Worm (Caenorhabditis elegans): ENCODE results near the gene F29A7.6.
A peak's percentile ranks its signal among the peaks of the same experiment; 100 is the strongest.

The F29A7.6 gene

DNA sequence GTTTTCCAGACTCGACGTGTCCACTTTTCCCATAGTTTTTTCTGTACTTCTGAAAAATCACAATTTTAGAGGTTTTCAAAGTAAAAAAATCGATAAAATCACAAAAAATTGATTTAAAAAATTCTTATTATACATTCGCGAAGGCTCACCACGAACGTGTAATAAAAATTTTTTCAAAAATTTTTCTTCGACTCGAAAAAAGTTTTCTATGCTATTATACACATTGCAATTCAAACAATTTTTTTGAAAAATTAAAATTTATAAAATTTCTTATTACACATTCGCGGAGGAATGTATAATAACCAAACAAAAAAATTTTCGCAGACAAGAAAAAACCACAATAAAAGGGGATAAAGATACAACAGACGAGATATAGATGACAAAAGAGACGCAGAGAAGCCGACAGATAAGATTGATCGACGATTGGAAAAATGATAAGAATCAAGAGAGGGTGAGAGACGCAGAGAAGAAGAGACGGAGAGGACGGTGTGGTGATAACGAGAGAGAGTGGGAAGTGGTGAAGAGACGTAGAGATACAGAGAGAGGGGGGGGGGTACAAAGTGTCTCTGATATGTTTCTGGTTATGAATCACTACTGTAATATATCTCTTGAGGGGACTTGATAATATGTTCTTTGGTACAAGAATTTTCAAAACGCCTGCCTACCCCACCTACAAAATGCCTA lies 48.3 kb upstream of the F29A7.6 start, which contains the start of gene nhr-119 (continued):
- TF ChIP-seq ztf-11 (tag; optimal IDR thresholded peaks at IDR 0.05): no peak
- no peak for TF ChIP-seq nhr-84 (tag; optimal IDR thresholded peaks at IDR 0.05)
- peak; percentile 85 for TF ChIP-seq nhr-19 (GFP tag; conservative IDR thresholded peaks at IDR 0.05)
- peak; percentile 94 for TF ChIP-seq nhr-71 (tag; optimal IDR thresholded peaks at IDR 0.05)
- TF ChIP-seq unc-30 (tag; optimal IDR thresholded peaks at IDR 0.05): no peak
- no peak for TF ChIP-seq unc-62 (GFP tag; optimal IDR thresholded peaks at IDR 0.05)
- no peak for TF ChIP-seq ceh-90 (tag; optimal IDR thresholded peaks at IDR 0.05)
- TF ChIP-seq zip-4 (GFP tag; optimal IDR thresholded peaks at IDR 0.05): no peak
- peak; percentile 40 for TF ChIP-seq ztf-4 (tag; optimal IDR thresholded peaks at IDR 0.05)
- TF ChIP-seq jun-1 (tag; optimal IDR thresholded peaks at IDR 0.05): peak; percentile 73
- TF ChIP-seq sup-37 (GFP tag; optimal IDR thresholded peaks at IDR 0.05): no peak
- no peak for TF ChIP-seq dsc-1 (tag; optimal IDR thresholded peaks at IDR 0.05)
- TF ChIP-seq pqm-1 (tag; optimal IDR thresholded peaks at IDR 0.05): peak; percentile 18
- TF ChIP-seq F16B12.6 (tag; optimal IDR thresholded peaks at IDR 0.05): no peak
- TF ChIP-seq grh-1 (GFP tag; IDR thresholded peaks at IDR 0.05): peak; percentile 71
- peak; percentile 26 for TF ChIP-seq lin-13 (GFP tag; optimal IDR thresholded peaks at IDR 0.05)
- TF ChIP-seq tlp-1 (tag; optimal IDR thresholded peaks at IDR 0.05): no peak
- no peak for TF ChIP-seq nhr-28 (tag; optimal IDR thresholded peaks at IDR 0.05)
- no peak for TF ChIP-seq lin-15B (tag; optimal IDR thresholded peaks at IDR 0.05)
- TF ChIP-seq nhr-12 (tag; optimal IDR thresholded peaks at IDR 0.05): no peak
- peak; percentile 83 for TF ChIP-seq lin-14 (GFP tag; optimal IDR thresholded peaks at IDR 0.05)
- no peak for TF ChIP-seq nhr-237 (tag; optimal IDR thresholded peaks at IDR 0.05)
- TF ChIP-seq isw-1 (GFP tag; IDR thresholded peaks at IDR 0.05): no peak
- peak; percentile 69 for TF ChIP-seq blmp-1 (tag; optimal IDR thresholded peaks at IDR 0.05)
- TF ChIP-seq snu-23 (GFP tag; optimal IDR thresholded peaks at IDR 0.05): peak; percentile 83
- no peak for TF ChIP-seq fkh-4 (tag; optimal IDR thresholded peaks at IDR 0.05; ENCODE audit: borderline replicate concordance)
- peak; percentile 0 for TF ChIP-seq ama-1 (optimal IDR thresholded peaks at IDR 0.05)
- no peak for TF ChIP-seq egl-13 (tag; optimal IDR thresholded peaks at IDR 0.05)
- peak; percentile 50 for TF ChIP-seq xbp-1 (tag; optimal IDR thresholded peaks at IDR 0.05)
- TF ChIP-seq hlh-4 (tag; optimal IDR thresholded peaks at IDR 0.05): no peak
- no peak for TF ChIP-seq pag-3 (tag; optimal IDR thresholded peaks at IDR 0.05; ENCODE audit: borderline replicate concordance, insufficient read depth)
- no peak for TF ChIP-seq lir-3 (tag; optimal IDR thresholded peaks at IDR 0.05; ENCODE audit: poor library complexity)
- TF ChIP-seq pax-3 (tag; optimal IDR thresholded peaks at IDR 0.05): no peak

DNA sequence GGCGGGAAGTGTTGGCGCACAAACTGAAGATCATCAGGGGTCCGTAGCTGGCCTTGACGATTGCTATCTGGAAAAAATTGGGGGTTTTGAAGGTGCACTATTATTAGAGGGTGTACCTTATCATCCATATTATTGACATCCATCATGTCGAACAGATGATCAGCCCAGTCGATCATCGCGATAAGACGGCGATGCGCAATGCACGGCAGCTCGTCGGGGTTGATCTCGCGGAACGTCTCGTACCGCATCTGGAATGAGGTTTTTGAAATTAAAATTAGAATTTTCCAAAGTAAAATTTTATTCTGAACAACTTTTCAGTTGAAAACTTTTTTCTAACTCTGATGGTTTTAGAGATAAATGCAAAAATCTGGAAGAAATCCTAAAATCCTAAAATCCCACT lies 45.5 kb upstream of the F29A7.6 start:
- TF ChIP-seq hlh-17 (GFP tag; optimal IDR thresholded peaks at IDR 0.05; ENCODE audit: borderline replicate concordance): no peak
- no peak for TF ChIP-seq nhr-20 (tag; optimal IDR thresholded peaks at IDR 0.05)
- TF ChIP-seq efl-1 (optimal IDR thresholded peaks at IDR 0.05): no peak
- peak in 1 of 2 experiments; percentile 63 for TF ChIP-seq efl-1 (GFP tag; optimal IDR thresholded peaks at IDR 0.05 in 1 of 2)

ce11 chrII:2796431-2796830 lies 44.0 kb upstream of the F29A7.6 start:
- TF ChIP-seq efl-1 (optimal IDR thresholded peaks at IDR 0.05) (no peak), efl-1 (GFP tag; optimal IDR thresholded peaks at IDR 0.05 in 1 of 2) (peak in 1 of 2 experiments; percentile 87), lin-39 (tag; optimal IDR thresholded peaks at IDR 0.05) (no peak)

- TF ChIP-seq unc-98 (GFP tag; IDR thresholded peaks at IDR 0.05) (no peak), lin-14 (GFP tag; optimal IDR thresholded peaks at IDR 0.05) (no peak), fkh-10 (GFP tag; optimal IDR thresholded peaks at IDR 0.05) (no peak), unc-62 (GFP tag; optimal IDR thresholded peaks at IDR 0.05) (no peak), nhr-20 (tag; optimal IDR thresholded peaks at IDR 0.05) (no peak), F16B12.6 (tag; optimal IDR thresholded peaks at IDR 0.05) (no peak), nhr-77 (tag; optimal IDR thresholded peaks at IDR 0.05) (no peak), zag-1 (tag; optimal IDR thresholded peaks at IDR 0.05) (no peak), zip-4 (GFP tag; optimal IDR thresholded peaks at IDR 0.05) (no peak), mep-1 (tag; optimal IDR thresholded peaks at IDR 0.05) (no peak), nhr-76 (tag; optimal IDR thresholded peaks at IDR 0.05) (no peak), swsn-7 (tag; optimal IDR thresholded peaks at IDR 0.05) (no peak), nhr-90 (tag; optimal IDR thresholded peaks at IDR 0.05; ENCODE audit: poor library complexity) (no peak), C34B4.2 (tag; optimal IDR thresholded peaks at IDR 0.05) (no peak), ceh-8 (GFP tag; optimal IDR thresholded peaks at IDR 0.05) (no peak), fkh-4 (tag; optimal IDR thresholded peaks at IDR 0.05; ENCODE audit: borderline replicate concordance) (no peak), sup-37 (GFP tag; optimal IDR thresholded peaks at IDR 0.05) (no peak), pqm-1 (tag; optimal IDR thresholded peaks at IDR 0.05) (no peak), pax-3 (tag; optimal IDR thresholded peaks at IDR 0.05) (no peak)
Observed at ce11 chrII:2795413-2795812, 43.0 kb upstream of the F29A7.6 start.
